Fruit fly (Drosophila melanogaster): ENCODE results near the gene Hsp23.
A peak's percentile ranks its signal among the peaks of the same experiment; 100 is the strongest.

The Hsp23 gene

DNA sequence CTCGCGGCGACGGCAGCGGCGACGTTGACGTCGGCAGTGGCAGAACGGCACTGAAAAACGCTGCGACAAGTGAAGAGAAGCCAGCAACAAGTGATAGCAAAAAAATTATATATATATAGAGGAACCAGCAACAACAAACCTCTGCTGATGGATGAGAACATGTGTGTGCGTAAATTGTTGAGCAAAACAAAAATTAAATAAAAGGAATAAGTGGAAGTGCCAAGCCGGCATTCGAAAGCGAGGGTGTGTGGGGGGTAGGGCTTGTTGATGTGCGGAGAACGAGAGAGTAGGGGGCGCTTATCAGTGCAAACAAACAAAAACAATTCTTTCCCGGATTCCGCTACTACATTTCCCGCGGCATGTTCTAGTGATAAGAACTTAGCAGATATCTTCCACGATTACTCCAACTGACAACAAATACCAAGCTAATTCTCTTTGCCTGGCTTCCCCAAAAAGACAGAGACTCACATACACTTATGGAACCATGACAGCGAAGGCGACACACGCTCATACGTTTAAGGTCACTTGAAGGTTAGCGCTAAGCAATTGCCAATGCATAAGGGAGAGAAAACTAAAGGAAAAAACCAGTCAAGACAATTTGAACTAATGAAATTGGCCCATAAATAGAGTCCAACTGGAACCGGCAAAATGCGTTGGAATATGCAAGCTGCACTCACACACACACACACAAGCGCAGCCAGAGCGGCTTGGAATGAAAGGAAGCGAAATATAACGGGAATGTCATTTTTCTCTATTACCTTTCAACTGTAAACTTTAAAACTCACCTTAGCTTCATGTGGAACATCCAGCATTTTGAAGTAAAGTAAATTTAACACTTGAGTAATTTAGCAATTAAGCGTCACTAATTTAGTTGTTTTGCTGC is 23.6 kb upstream of the Hsp23 start:
- no peak for TF ChIP-seq ato (GFP tag; IDR thresholded peaks at IDR 0.05; ENCODE audit: partially characterized antibody)
- TF ChIP-seq zen2 (GFP tag; IDR thresholded peaks at IDR 0.05; ENCODE audit: partially characterized antibody): no peak
- TF ChIP-seq ERR (GFP tag; optimal IDR thresholded peaks at IDR 0.05): peak; percentile 98
- no peak for TF ChIP-seq CG15073 (GFP tag; optimal IDR thresholded peaks at IDR 0.05)
- TF ChIP-seq kni (GFP tag; optimal IDR thresholded peaks at IDR 0.05): no peak
- TF ChIP-seq sug (tag; optimal IDR thresholded peaks at IDR 0.05): peak; percentile 52
- TF ChIP-seq bbx (GFP tag; IDR thresholded peaks at IDR 0.05; ENCODE audit: partially characterized antibody): 0 out of 2 replicates have a peak, but pooled peaks have one; percentile 19
- TF ChIP-seq CG13624 (GFP tag; optimal IDR thresholded peaks at IDR 0.05): no peak
- TF ChIP-seq Dll (GFP tag; IDR thresholded peaks at IDR 0.05; ENCODE audit: partially characterized antibody): 0 out of 4 replicates have a peak, but pooled peaks have one; percentile 23
- peak; percentile 93 for TF ChIP-seq crol (GFP tag; IDR thresholded peaks at IDR 0.05)
- TF ChIP-seq CG4404 (GFP tag; IDR thresholded peaks at IDR 0.05): no peak
- no peak for TF ChIP-seq Camta (GFP tag; optimal IDR thresholded peaks at IDR 0.05)
- TF ChIP-seq jumu (GFP tag; optimal IDR thresholded peaks at IDR 0.05): no peak
- TF ChIP-seq CG12236 (GFP tag; optimal IDR thresholded peaks at IDR 0.05): no peak
- no peak for TF ChIP-seq Eip74EF (GFP tag; optimal IDR thresholded peaks at IDR 0.05)
- no peak for TF ChIP-seq CG18619 (GFP tag; optimal IDR thresholded peaks at IDR 0.05)
- no peak for TF ChIP-seq Awh (GFP tag; IDR thresholded peaks at IDR 0.05)
- TF ChIP-seq CG8924 (tag; optimal IDR thresholded peaks at IDR 0.05): peak; percentile 5
- peak; percentile 83 for TF ChIP-seq CG10543 (GFP tag; optimal IDR thresholded peaks at IDR 0.05)
- no peak for TF ChIP-seq ems (GFP tag; optimal IDR thresholded peaks at IDR 0.05)
- TF ChIP-seq Drgx (GFP tag; IDR thresholded peaks at IDR 0.05): peak; percentile 44; the same call in 1 of the 2 replicates
- TF ChIP-seq mirr (GFP tag; optimal IDR thresholded peaks at IDR 0.05): peak; percentile 26
- TF ChIP-seq slp2 (GFP tag; optimal IDR thresholded peaks at IDR 0.05): no peak
- peak; percentile 23 for TF ChIP-seq lbe (GFP tag; optimal IDR thresholded peaks at IDR 0.05)
- TF ChIP-seq MESR4 (GFP tag; optimal IDR thresholded peaks at IDR 0.05): no peak
- peak; percentile 69 for TF ChIP-seq nom (GFP tag; optimal IDR thresholded peaks at IDR 0.05)
- TF ChIP-seq sd (tag; optimal IDR thresholded peaks at IDR 0.05): peak; percentile 87
- TF ChIP-seq psq (GFP tag; optimal IDR thresholded peaks at IDR 0.05): peak; percentile 13
- TF ChIP-seq CG34376 (GFP tag; optimal IDR thresholded peaks at IDR 0.05): peak; percentile 58
- peak; percentile 43 for TF ChIP-seq Elba2 (GFP tag; optimal IDR thresholded peaks at IDR 0.05)
- no peak for TF ChIP-seq CG1602 (GFP tag; optimal IDR thresholded peaks at IDR 0.05)
- peak; percentile 92 for TF ChIP-seq Adf1 (GFP tag; IDR thresholded peaks at IDR 0.05)
- peak; percentile 9 for TF ChIP-seq CG15479 (GFP tag; optimal IDR thresholded peaks at IDR 0.05)
- TF ChIP-seq Kr (GFP tag; optimal IDR thresholded peaks at IDR 0.05): no peak
- TF ChIP-seq CG30403 (GFP tag; optimal IDR thresholded peaks at IDR 0.05): no peak
- TF ChIP-seq Vsx1 (GFP tag; optimal IDR thresholded peaks at IDR 0.05): peak; percentile 75
- peak in 1 of 2 experiments; percentile 88 for TF ChIP-seq insv (GFP tag; optimal IDR thresholded peaks at IDR 0.05)
- peak; percentile 15 for TF ChIP-seq HmgZ (tag; optimal IDR thresholded peaks at IDR 0.05)
- peak; percentile 20 for TF ChIP-seq kah (GFP tag; optimal IDR thresholded peaks at IDR 0.05)
- no peak for TF ChIP-seq az2 (GFP tag; optimal IDR thresholded peaks at IDR 0.05)
- no peak for TF ChIP-seq Med (GFP tag)
- TF ChIP-seq twi (tag; optimal IDR thresholded peaks at IDR 0.05): peak; percentile 25
- TF ChIP-seq Max (GFP tag; optimal IDR thresholded peaks at IDR 0.05): no peak
- TF ChIP-seq stc (GFP tag; IDR thresholded peaks at IDR 0.05): 0 out of 2 replicates have a peak, but pooled peaks have one; percentile 19
- TF ChIP-seq cg (GFP tag; optimal IDR thresholded peaks at IDR 0.05): peak; percentile 82
- TF ChIP-seq caup (GFP tag; optimal IDR thresholded peaks at IDR 0.05; ENCODE audit: severe bottlenecking): peak; percentile 15
- 0 out of 2 replicates have a peak, but pooled peaks have one; percentile 28 for TF ChIP-seq rib (GFP tag; IDR thresholded peaks at IDR 0.05)
- no peak for TF ChIP-seq CG7357 (GFP tag; IDR thresholded peaks at IDR 0.05)

Measured in whole organism, embryonic.